Fruit fly (Drosophila melanogaster): ENCODE results near the gene PIG-Wa.

Gene PIG-Wa

DNA sequence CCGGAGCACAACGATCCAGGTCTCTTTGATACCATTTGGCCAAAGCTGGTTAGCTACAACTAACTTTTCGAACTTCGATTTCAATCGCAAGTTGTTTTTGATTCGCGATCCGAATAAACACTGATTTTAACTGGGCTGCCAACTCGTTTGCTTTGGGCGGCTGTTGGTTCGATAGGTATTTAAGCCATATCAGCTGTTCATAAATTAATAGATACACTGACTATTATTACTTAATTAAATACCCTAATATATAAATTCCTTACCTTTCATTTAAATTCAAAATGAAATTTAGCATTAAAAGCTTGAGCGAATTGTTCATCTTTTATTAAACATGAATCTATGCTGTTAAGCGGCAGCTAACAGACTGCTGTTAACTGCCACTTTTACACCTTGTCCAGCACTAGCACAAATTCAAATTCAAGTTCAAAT, 25.8 kb upstream of the PIG-Wa start, which contains the start of gene CG9967 (continued):
- TF ChIP-seq tll (GFP tag; optimal IDR thresholded peaks at IDR 0.05) (no peak), CG10654 (GFP tag; optimal IDR thresholded peaks at IDR 0.05) (no peak), CG14050 (GFP tag; IDR thresholded peaks at IDR 0.05) (no peak), CG17568 (GFP tag; optimal IDR thresholded peaks at IDR 0.05) (no peak), Bdp1 (GFP tag; optimal IDR thresholded peaks at IDR 0.05) (no peak), HmgZ (tag; optimal IDR thresholded peaks at IDR 0.05) (peak; percentile 12), Dref (GFP tag; IDR thresholded peaks at IDR 0.05) (peak; percentile 51), tup (GFP tag; optimal IDR thresholded peaks at IDR 0.05) (peak; percentile 7), CG33557 (GFP tag; optimal IDR thresholded peaks at IDR 0.05) (no peak), ase (GFP tag; IDR thresholded peaks at IDR 0.05) (no peak), CG9797 (GFP tag; optimal IDR thresholded peaks at IDR 0.05) (peak; percentile 13), Nf-YC (tag; optimal IDR thresholded peaks at IDR 0.05) (peak; percentile 46), CG18476 (GFP tag; optimal IDR thresholded peaks at IDR 0.05) (no peak), Bgb (GFP tag; IDR thresholded peaks at IDR 0.05; ENCODE audit: partially characterized antibody) (peak; percentile 27; the same call in 1 of the 2 replicates), Usf (GFP tag; optimal IDR thresholded peaks at IDR 0.05) (no peak), pzg (GFP tag; optimal IDR thresholded peaks at IDR 0.05) (peak; percentile 53), ro (GFP tag; IDR thresholded peaks at IDR 0.05) (no peak), sc (optimal IDR thresholded peaks at IDR 0.05) (no peak), sc (GFP tag; optimal IDR thresholded peaks at IDR 0.05) (no peak), CG34422 (GFP tag; IDR thresholded peaks at IDR 0.05) (no peak), ap (GFP tag; IDR thresholded peaks at IDR 0.05) (no peak), unpg (GFP tag; optimal IDR thresholded peaks at IDR 0.05) (no peak), odd (GFP tag; optimal IDR thresholded peaks at IDR 0.05) (no peak), CG30403 (GFP tag; optimal IDR thresholded peaks at IDR 0.05) (peak; percentile 21), Chrac-16 (GFP tag; optimal IDR thresholded peaks at IDR 0.05) (peak; percentile 1), CG3838 (GFP tag; optimal IDR thresholded peaks at IDR 0.05) (no peak), CG4617 (GFP tag; optimal IDR thresholded peaks at IDR 0.05; ENCODE audit: borderline replicate concordance) (peak; percentile 17), bowl (GFP tag; IDR thresholded peaks at IDR 0.05) (no peak), salm (tag; optimal IDR thresholded peaks at IDR 0.05) (no peak), crp (GFP tag; optimal IDR thresholded peaks at IDR 0.05) (peak; percentile 54 to 91), lov (optimal IDR thresholded peaks at IDR 0.05) (no peak), lov (GFP tag; IDR thresholded peaks at IDR 0.05) (no peak), CrebB (tag; optimal IDR thresholded peaks at IDR 0.05) (no peak), CG31365 (tag; optimal IDR thresholded peaks at IDR 0.05) (no peak), CG13296 (GFP tag; optimal IDR thresholded peaks at IDR 0.05) (peak; percentile 18), CG15011 (GFP tag; optimal IDR thresholded peaks at IDR 0.05) (no peak), ems (GFP tag; optimal IDR thresholded peaks at IDR 0.05) (no peak), D19A (tag; optimal IDR thresholded peaks at IDR 0.05) (peak; percentile 4), hbn (GFP tag; IDR thresholded peaks at IDR 0.05; ENCODE audit: partially characterized antibody) (peak; percentile 50), Nf-YA (GFP tag; IDR thresholded peaks at IDR 0.05) (no peak), CG30020 (tag; optimal IDR thresholded peaks at IDR 0.05) (no peak), zfh1 (GFP tag; IDR thresholded peaks at IDR 0.05) (no peak), knrl (GFP tag; IDR thresholded peaks at IDR 0.05; ENCODE audit: partially characterized antibody) (0 out of 3 replicates have a peak, but pooled peaks have one; percentile 31), Drgx (GFP tag; IDR thresholded peaks at IDR 0.05) (no peak), NC2β (GFP tag; optimal IDR thresholded peaks at IDR 0.05) (no peak), D (optimal IDR thresholded peaks at IDR 0.05) (no peak), D (GFP tag; optimal IDR thresholded peaks at IDR 0.05) (no peak), CG11695 (GFP tag; IDR thresholded peaks at IDR 0.05) (no peak), shn (GFP tag; optimal IDR thresholded peaks at IDR 0.05) (no peak), CG12391 (tag; optimal IDR thresholded peaks at IDR 0.05) (peak; percentile 43), phol (tag; optimal IDR thresholded peaks at IDR 0.05) (peak; percentile 28), CG7357 (GFP tag; IDR thresholded peaks at IDR 0.05) (no peak)
